Worm (Caenorhabditis elegans) whole organism, early embryonic: ENCODE results near the gene F43H9.4.

Experiments
- B0310.2 ChIP-seq: sonication (generic microtip); optimal IDR thresholded peaks from 2 replicates; lab custom pipeline; 2016; ENCODE audit warnings: mild to moderate bottlenecking, missing genetic modification characterization, missing compliant biosample characterization
- aly-1 ChIP-seq: sonication (generic microtip); optimal IDR thresholded peaks from 2 replicates; lab custom pipeline; 2016; ENCODE audit warnings: missing genetic modification characterization, missing compliant biosample characterization
- ama-1 ChIP-seq: fragments of 150-350 bp; optimal IDR thresholded peaks from 2 replicates; lab custom pipeline; 2014
- ceh-13 ChIP-seq: fragments of 200-800 bp; sonication (Bioruptor generic); optimal IDR thresholded peaks from 2 replicates; lab custom pipeline; 2018; ENCODE audit warnings: mild to moderate bottlenecking, missing genetic modification characterization, missing compliant biosample characterization
- flt-1 ChIP-seq: fragments of 200-800 bp; sonication (Bioruptor generic); IDR thresholded peaks from 2 replicates; pipeline ENCODE4 v1.3.6; 2022; ENCODE audit warnings: missing genetic modification characterization, missing compliant biosample characterization
- hnd-1 ChIP-seq: sonication (generic microtip); optimal IDR thresholded peaks from 2 replicates; lab custom pipeline; 2016; ENCODE audit warnings: missing genetic modification characterization, missing compliant biosample characterization
- pes-1 ChIP-seq: fragments of 200-800 bp; sonication (Bioruptor generic); IDR thresholded peaks from 2 replicates; pipeline ENCODE4 v1.3.6; 2022; ENCODE audit warnings: missing genetic modification reagents, missing genetic modification characterization, missing compliant biosample characterization
- scrt-1 ChIP-seq: fragments of 200-800 bp; sonication (Bioruptor generic); IDR thresholded peaks from 2 replicates; pipeline ENCODE4 v1.3.6; 2022; ENCODE audit warnings: missing genetic modification characterization, missing compliant biosample characterization
- tbx-11 ChIP-seq: fragments of 200-800 bp; sonication (Bioruptor generic); IDR thresholded peaks from 2 replicates; pipeline ENCODE4 v1.3.6; 2022; ENCODE audit warnings: missing genetic modification characterization, missing compliant biosample characterization
- tbx-37 ChIP-seq: fragments of 200-800 bp; sonication (Bioruptor generic); conservative IDR thresholded peaks from 2 replicates; pipeline ENCODE4 v1.3.6; 2022; ENCODE audit warnings: missing genetic modification reagents, missing genetic modification characterization, missing compliant biosample characterization
- tra-4 ChIP-seq: sonication (generic microtip); optimal IDR thresholded peaks from 2 replicates; lab custom pipeline; 2017; ENCODE audit warnings: missing genetic modification characterization, missing compliant biosample characterization

DNA sequence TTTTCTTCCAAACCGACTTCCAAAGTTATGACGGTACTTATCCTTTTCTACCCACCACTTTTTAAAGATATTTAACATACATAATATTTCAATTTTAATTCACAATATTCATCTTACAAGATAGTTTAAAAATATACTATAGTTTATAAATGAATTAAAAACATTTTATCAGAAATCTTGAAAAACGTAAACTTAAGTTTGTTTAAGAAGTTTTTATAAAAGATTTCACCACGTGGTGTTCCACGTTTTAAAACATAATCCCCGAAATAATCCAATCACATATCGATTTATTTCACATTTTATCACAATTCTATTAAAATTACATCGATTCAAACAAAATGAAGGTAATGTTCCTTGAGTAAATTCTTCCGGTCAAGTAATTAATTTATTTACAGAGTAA is 20.2 kb downstream of the F43H9.4 start, which contains the start of gene ZC513.3:
- no peak for TF ChIP-seq tbx-11 (GFP tag; lab: Robert Waterston, UW)
- TF ChIP-seq aly-1: no peak
- TF ChIP-seq ceh-13 (GFP tag; lab: Kevin White, UChicago): no peak
- TF ChIP-seq flt-1: no peak
- TF ChIP-seq tra-4 (tag; lab: Kevin White, UChicago): no peak
- no peak for TF ChIP-seq tbx-37 (GFP tag; lab: Robert Waterston, UW)
- TF ChIP-seq hnd-1 (tag; lab: Kevin White, UChicago): no peak
- TF ChIP-seq pes-1 (GFP tag; lab: Robert Waterston, UW): no peak
- no peak for TF ChIP-seq B0310.2 (tag; lab: Kevin White, UChicago)
- TF ChIP-seq ama-1 (lab: Kevin White, UChicago): no peak
- no peak for TF ChIP-seq scrt-1 (GFP tag; lab: Robert Waterston, UW)
